Fruit fly (Drosophila melanogaster) whole organism, embryonic: ENCODE measurements around the gene Targ1.
A peak's percentile ranks its signal among the peaks of the same experiment; 100 is the strongest.

Source experiments
- Bteb2 ChIP-seq: fragments of 200-800 bp; sonication (Bioruptor generic); optimal IDR thresholded peaks from 2 replicates; lab custom pipeline; 2016; ENCODE audit warnings: missing biosample characterization, missing genetic modification characterization
- CG10267 ChIP-seq: fragments of 200-800 bp; sonication (Bioruptor generic); optimal IDR thresholded peaks from 2 replicates; lab custom pipeline; 2018; ENCODE audit warnings: missing biosample characterization, mild to moderate bottlenecking, missing genetic modification characterization, moderate library complexity
- CG10543 ChIP-seq: fragments of 200-800 bp; sonication (Bioruptor generic); optimal IDR thresholded peaks from 3 replicates; lab custom pipeline; 2017; ENCODE audit warnings: missing biosample characterization, mild to moderate bottlenecking, missing genetic modification characterization, moderate library complexity
- CG11085 ChIP-seq: fragments of 200-800 bp; sonication (Bioruptor generic); IDR thresholded peaks from 2 replicates; pipeline ENCODE4 v1.3.6; 2022; ENCODE audit warnings: missing biosample characterization, missing genetic modification characterization
- CG11456 ChIP-seq: fragments of 200-800 bp; sonication (Bioruptor generic); IDR thresholded peaks from 3 replicates; pipeline ENCODE4 v1.3.6; 2022; ENCODE audit warnings: missing biosample characterization, missing genetic modification characterization
- CG11560 ChIP-seq: fragments of 200-800 bp; sonication (Bioruptor generic); IDR thresholded peaks from 3 replicates; pipeline ENCODE4 v1.3.6; 2022; ENCODE audit warnings: missing biosample characterization, missing genetic modification characterization
- CG12219 ChIP-seq: fragments of 200-800 bp; sonication (Bioruptor generic); optimal IDR thresholded peaks from 3 replicates; lab custom pipeline; 2018; ENCODE audit warnings: missing biosample characterization, mild to moderate bottlenecking, missing genetic modification characterization
- CG12391 ChIP-seq: fragments of 200-800 bp; sonication (Bioruptor generic); optimal IDR thresholded peaks from 3 replicates; lab custom pipeline; 2018; ENCODE audit warnings: missing biosample characterization, mild to moderate bottlenecking, missing genetic modification characterization, moderate library complexity
- CG12744 ChIP-seq: fragments of 200-800 bp; sonication (Bioruptor generic); optimal IDR thresholded peaks from 2 replicates; lab custom pipeline; 2016; ENCODE audit warnings: missing biosample characterization, missing genetic modification characterization
- CG13296 ChIP-seq: fragments of 200-800 bp; sonication (Bioruptor generic); optimal IDR thresholded peaks from 3 replicates; lab custom pipeline; 2018; ENCODE audit warnings: missing biosample characterization, mild to moderate bottlenecking, missing genetic modification characterization
- CG13424 ChIP-seq: fragments of 200-800 bp; sonication (Bioruptor generic); optimal IDR thresholded peaks from 2 replicates; lab custom pipeline; 2019; ENCODE audit warnings: missing biosample characterization, mild to moderate bottlenecking, missing genetic modification characterization, moderate library complexity
- CG13894 ChIP-seq: fragments of 200-800 bp; sonication (Bioruptor generic); optimal IDR thresholded peaks from 3 replicates; lab custom pipeline; 2018; ENCODE audit warnings: missing biosample characterization, mild to moderate bottlenecking, missing genetic modification characterization, moderate library complexity
- CG14050 ChIP-seq: fragments of 200-800 bp; sonication (Bioruptor generic); IDR thresholded peaks from 3 replicates; pipeline ENCODE4 v1.3.6; 2022; ENCODE audit warnings: missing biosample characterization, missing genetic modification characterization
- CG15601 ChIP-seq: fragments of 200-800 bp; sonication (Bioruptor generic); optimal IDR thresholded peaks from 3 replicates; lab custom pipeline; 2019; ENCODE audit warnings: missing biosample characterization, mild to moderate bottlenecking, missing genetic modification characterization, moderate library complexity
- CG1603 ChIP-seq: fragments of 200-800 bp; sonication (Bioruptor generic); optimal IDR thresholded peaks from 2 replicates; lab custom pipeline; 2019; ENCODE audit warnings: missing biosample characterization, mild to moderate bottlenecking, missing genetic modification characterization, moderate library complexity
- CG2116 ChIP-seq: fragments of 200-800 bp; sonication (Bioruptor generic); optimal IDR thresholded peaks from 3 replicates; lab custom pipeline; 2018; ENCODE audit warnings: missing biosample characterization, mild to moderate bottlenecking, missing genetic modification characterization
- CG3065 ChIP-seq: fragments of 200-800 bp; sonication (Bioruptor generic); optimal IDR thresholded peaks from 2 replicates; lab custom pipeline; 2016; ENCODE audit warnings: missing biosample characterization, missing genetic modification characterization
- CG3995 ChIP-seq: fragments of 200-800 bp; sonication (Bioruptor generic); optimal IDR thresholded peaks from 3 replicates; lab custom pipeline; 2016; ENCODE audit warnings: missing biosample characterization, missing genetic modification characterization
- CG4617 ChIP-seq: fragments of 200-800 bp; sonication (Bioruptor generic); optimal IDR thresholded peaks from 3 replicates; lab custom pipeline; 2016; ENCODE audit warnings: missing biosample characterization, missing genetic modification characterization, borderline replicate concordance
- CG5245 ChIP-seq: fragments of 200-800 bp; sonication (Bioruptor generic); optimal IDR thresholded peaks from 3 replicates; lab custom pipeline; 2016; ENCODE audit warnings: missing biosample characterization, missing genetic modification characterization
- CG6175 ChIP-seq: fragments of 200-800 bp; sonication (Bioruptor generic); IDR thresholded peaks from 3 replicates; pipeline ENCODE4 v1.3.6; 2022; ENCODE audit warnings: missing biosample characterization, missing genetic modification characterization
- CG6765 ChIP-seq: fragments of 200-800 bp; sonication (Bioruptor generic); optimal IDR thresholded peaks from 3 replicates; lab custom pipeline; 2017; ENCODE audit warnings: missing biosample characterization, mild to moderate bottlenecking, missing genetic modification characterization
- CG6791 ChIP-seq: fragments of 200-800 bp; sonication (Bioruptor generic); IDR thresholded peaks from 3 replicates; pipeline ENCODE4 v1.3.6; 2022; ENCODE audit warnings: missing biosample characterization, missing genetic modification characterization; ENCODE audit not compliant: partially characterized antibody
- CG7556 ChIP-seq: fragments of 200-800 bp; sonication (Bioruptor generic); optimal IDR thresholded peaks from 2 replicates; lab custom pipeline; 2017; ENCODE audit warnings: missing biosample characterization, mild to moderate bottlenecking, missing genetic modification characterization
- CG9876 ChIP-seq: fragments of 200-800 bp; sonication (Bioruptor generic); optimal IDR thresholded peaks from 2 replicates; lab custom pipeline; 2016; ENCODE audit warnings: missing biosample characterization, missing genetic modification characterization
- CrebB ChIP-seq: fragments of 200-800 bp; sonication (Bioruptor generic); optimal IDR thresholded peaks from 3 replicates; lab custom pipeline; 2018; ENCODE audit warnings: missing biosample characterization, mild to moderate bottlenecking, missing genetic modification characterization
- Dek ChIP-seq: fragments of 200-800 bp; sonication (Bioruptor generic); optimal IDR thresholded peaks from 3 replicates; lab custom pipeline; 2019; ENCODE audit warnings: missing biosample characterization, mild to moderate bottlenecking, missing genetic modification characterization, moderate library complexity
- Dp ChIP-seq: fragments of 200-800 bp; sonication (Bioruptor generic); optimal IDR thresholded peaks from 2 replicates; lab custom pipeline; 2018; ENCODE audit warnings: missing biosample characterization, mild to moderate bottlenecking, missing genetic modification characterization, moderate library complexity
- Fer1 ChIP-seq: fragments of 200-800 bp; sonication (Bioruptor generic); optimal IDR thresholded peaks from 2 replicates; lab custom pipeline; 2017; ENCODE audit warnings: missing biosample characterization, mild to moderate bottlenecking, missing genetic modification characterization
- Hand ChIP-seq: fragments of 200-800 bp; sonication (Bioruptor generic); optimal IDR thresholded peaks from 2 replicates; lab custom pipeline; 2017; ENCODE audit warnings: mild to moderate bottlenecking, missing biosample characterization, missing genetic modification reagents, missing genetic modification characterization
- Hey ChIP-seq: fragments of 200-800 bp; sonication (Bioruptor generic); optimal IDR thresholded peaks from 3 replicates; lab custom pipeline; 2018; ENCODE audit warnings: missing biosample characterization, mild to moderate bottlenecking, missing genetic modification characterization
- MESR4 ChIP-seq: fragments of 200-800 bp; sonication (Bioruptor generic); optimal IDR thresholded peaks from 2 replicates; lab custom pipeline; 2018; ENCODE audit warnings: missing biosample characterization, mild to moderate bottlenecking, missing genetic modification characterization, moderate library complexity
- Max ChIP-seq: fragments of 200-800 bp; sonication (Bioruptor generic); optimal IDR thresholded peaks from 2 replicates; lab custom pipeline; 2016; ENCODE audit warnings: missing biosample characterization, mild to moderate bottlenecking, missing genetic modification characterization
- Med ChIP-seq: fragments of 200-800 bp; sonication (Bioruptor generic); peaks from one replicate; lab custom pipeline; 2016; ENCODE audit warnings: missing biosample characterization, missing genetic modification characterization, mild to moderate bottlenecking, inconsistent platforms, moderate library complexity
- Mrtf ChIP-seq: fragments of 200-800 bp; sonication (Bioruptor generic); IDR thresholded peaks from 3 replicates; pipeline ENCODE4 v1.3.6; 2022; ENCODE audit warnings: missing biosample characterization, missing genetic modification characterization
- Nf-YA ChIP-seq: fragments of 200-800 bp; sonication (Bioruptor generic); IDR thresholded peaks from 2 replicates; pipeline ENCODE4 v1.3.6; 2022; ENCODE audit warnings: missing biosample characterization, missing genetic modification characterization
- Usf ChIP-seq: fragments of 200-800 bp; sonication (Bioruptor generic); optimal IDR thresholded peaks from 2 replicates; lab custom pipeline; 2017; ENCODE audit warnings: missing genotype, missing biosample characterization, missing genetic modification characterization
- Xbp1 ChIP-seq: fragments of 200-800 bp; sonication (Bioruptor generic); optimal IDR thresholded peaks from 3 replicates; lab custom pipeline; 2016; ENCODE audit warnings: missing biosample characterization, mild to moderate bottlenecking, missing genetic modification characterization
- ab ChIP-seq: fragments of 200-800 bp; sonication (Bioruptor generic); optimal IDR thresholded peaks from 2 replicates; lab custom pipeline; 2016; ENCODE audit warnings: missing biosample characterization, missing genetic modification characterization
- bab2 ChIP-seq: fragments of 200-800 bp; sonication (Bioruptor generic); optimal IDR thresholded peaks from 2 replicates; lab custom pipeline; 2016; ENCODE audit warnings: missing biosample characterization, missing genetic modification characterization
- cwo ChIP-seq: fragments of 200-800 bp; sonication (Bioruptor generic); optimal IDR thresholded peaks from 3 replicates; lab custom pipeline; 2017; ENCODE audit warnings: missing biosample characterization, missing genetic modification characterization, mild to moderate bottlenecking, moderate library complexity, missing genetic modification reagents
- dati ChIP-seq: fragments of 200-800 bp; sonication (Bioruptor generic); IDR thresholded peaks from 2 replicates; pipeline ENCODE4 v1.3.6; 2022; ENCODE audit warnings: missing biosample characterization, missing genetic modification characterization
- dmrt99B ChIP-seq: fragments of 200-800 bp; sonication (Bioruptor generic); optimal IDR thresholded peaks from 2 replicates; lab custom pipeline; 2018; ENCODE audit warnings: missing biosample characterization, mild to moderate bottlenecking, missing genetic modification characterization, moderate library complexity
- ems ChIP-seq: fragments of 200-800 bp; sonication (Bioruptor generic); optimal IDR thresholded peaks from 3 replicates; lab custom pipeline; 2016; ENCODE audit warnings: missing biosample characterization, missing genetic modification characterization
- gem ChIP-seq: fragments of 200-800 bp; sonication (Bioruptor generic); optimal IDR thresholded peaks from 2 replicates; lab custom pipeline; 2019; ENCODE audit warnings: missing biosample characterization, mild to moderate bottlenecking, missing genetic modification characterization, moderate library complexity
- gfzf ChIP-seq: fragments of 200-800 bp; sonication (Bioruptor generic); optimal IDR thresholded peaks from 2 replicates; lab custom pipeline; 2016; ENCODE audit warnings: missing biosample characterization, mild to moderate bottlenecking, missing genetic modification characterization, moderate library complexity
- jing ChIP-seq: fragments of 200-800 bp; sonication (Bioruptor generic); optimal IDR thresholded peaks from 2 replicates; lab custom pipeline; 2018; ENCODE audit warnings: missing biosample characterization, mild to moderate bottlenecking, missing genetic modification characterization
- mam ChIP-seq: fragments of 200-800 bp; sonication (Bioruptor generic); optimal IDR thresholded peaks from 3 replicates; lab custom pipeline; 2016; ENCODE audit warnings: missing biosample characterization, missing genetic modification characterization
- onecut ChIP-seq: fragments of 200-800 bp; sonication (Bioruptor generic); IDR thresholded peaks from 2 replicates; pipeline ENCODE4 v1.3.6; 2022; ENCODE audit warnings: missing biosample characterization, missing genetic modification characterization
- pfk ChIP-seq: fragments of 200-800 bp; sonication (Bioruptor generic); optimal IDR thresholded peaks from 2 replicates; lab custom pipeline; 2018; ENCODE audit warnings: missing biosample characterization, mild to moderate bottlenecking, missing genetic modification characterization, moderate library complexity
- zen2 ChIP-seq: fragments of 200-800 bp; sonication (Bioruptor generic); IDR thresholded peaks from 3 replicates; pipeline ENCODE4 v1.3.6; 2022; ENCODE audit warnings: missing biosample characterization, missing genetic modification characterization; ENCODE audit not compliant: partially characterized antibody

Targ1 gene

dm6 chr3L:21192024-21192423 lies 10.7 kb downstream of the Targ1 start (continued):
- TF ChIP-seq CG10543 (GFP tag; lab: Kevin White, UChicago) (no peak), CG10267 (tag; lab: Kevin White, UChicago) (no peak), CG6791 (no peak), CG2116 (GFP tag; lab: Kevin White, UChicago) (no peak), jing (no peak), Max (no peak), CG13296 (peak; percentile 35), CrebB (tag; lab: Kevin White, UChicago) (no peak), CG11560 (tag; lab: Robert Waterston, UW) (no peak), zen2 (no peak), CG14050 (no peak), CG13894 (tag; lab: Kevin White, UChicago) (peak; percentile 43), Dp (GFP tag; lab: Kevin White, UChicago) (no peak), Nf-YA (GFP tag; lab: Robert Waterston, UW) (no peak), CG11085 (no peak), CG15601 (no peak), Usf (no peak), mam (GFP tag; lab: Kevin White, UChicago) (no peak), CG6765 (GFP tag; lab: Kevin White, UChicago) (peak; percentile 60), gfzf (GFP tag; lab: Kevin White, UChicago) (no peak), CG4617 (GFP tag; lab: Kevin White, UChicago) (no peak), Fer1 (GFP tag; lab: Kevin White, UChicago) (peak; percentile 49), bab2 (GFP tag; lab: Kevin White, UChicago) (no peak), CG12744 (GFP tag; lab: Kevin White, UChicago) (no peak), CG13424 (tag; lab: Kevin White, UChicago) (no peak), CG7556 (GFP tag; lab: Kevin White, UChicago) (no peak), onecut (GFP tag; lab: Robert Waterston, UW) (peak; percentile 70), CG3995 (GFP tag; lab: Kevin White, UChicago) (no peak), Hand (GFP tag; lab: Kevin White, UChicago) (peak; percentile 40), MESR4 (GFP tag; lab: Kevin White, UChicago) (no peak), CG9876 (no peak), CG12219 (GFP tag; lab: Kevin White, UChicago) (no peak), dmrt99B (no peak), Mrtf (no peak), Med (GFP tag; lab: Kevin White, UChicago) (peak; percentile 80), cwo (GFP tag; lab: Kevin White, UChicago) (no peak), ems (GFP tag; lab: Kevin White, UChicago) (no peak), pfk (GFP tag; lab: Kevin White, UChicago) (peak; percentile 44), CG12391 (tag; lab: Kevin White, UChicago) (no peak), CG11456 (GFP tag; lab: Robert Waterston, UW) (no peak), Hey (tag; lab: Kevin White, UChicago) (no peak), CG6175 (GFP tag; lab: Robert Waterston, UW) (no peak), CG1603 (tag; lab: Kevin White, UChicago) (no peak), Bteb2 (no peak), Xbp1 (GFP tag; lab: Kevin White, UChicago) (no peak), gem (tag; lab: Kevin White, UChicago) (no peak), ab (no peak), Dek (tag; lab: Kevin White, UChicago) (no peak), dati (GFP tag; lab: Robert Waterston, UW) (no peak), CG5245 (GFP tag; lab: Kevin White, UChicago) (no peak), CG3065 (no peak)
